Fruit fly (Drosophila melanogaster) whole organism: ENCODE data around the gene MAPk-Ak2.

Experiments
- CG8478 ChIP-seq: fragments of >200 bp; optimal IDR thresholded peaks from 2 replicates; lab custom pipeline; 2018; ENCODE audit warnings: inconsistent platforms
- EcR ChIP-seq, 2 experiments: fragments of >200 bp; optimal IDR thresholded peaks; 2 replicates each; lab custom pipeline; 2017; ENCODE audit warnings: missing biosample characterization in 2 of 2, missing genetic modification characterization in 2 of 2, missing genetic modification reagents in 2 of 2

DNA sequence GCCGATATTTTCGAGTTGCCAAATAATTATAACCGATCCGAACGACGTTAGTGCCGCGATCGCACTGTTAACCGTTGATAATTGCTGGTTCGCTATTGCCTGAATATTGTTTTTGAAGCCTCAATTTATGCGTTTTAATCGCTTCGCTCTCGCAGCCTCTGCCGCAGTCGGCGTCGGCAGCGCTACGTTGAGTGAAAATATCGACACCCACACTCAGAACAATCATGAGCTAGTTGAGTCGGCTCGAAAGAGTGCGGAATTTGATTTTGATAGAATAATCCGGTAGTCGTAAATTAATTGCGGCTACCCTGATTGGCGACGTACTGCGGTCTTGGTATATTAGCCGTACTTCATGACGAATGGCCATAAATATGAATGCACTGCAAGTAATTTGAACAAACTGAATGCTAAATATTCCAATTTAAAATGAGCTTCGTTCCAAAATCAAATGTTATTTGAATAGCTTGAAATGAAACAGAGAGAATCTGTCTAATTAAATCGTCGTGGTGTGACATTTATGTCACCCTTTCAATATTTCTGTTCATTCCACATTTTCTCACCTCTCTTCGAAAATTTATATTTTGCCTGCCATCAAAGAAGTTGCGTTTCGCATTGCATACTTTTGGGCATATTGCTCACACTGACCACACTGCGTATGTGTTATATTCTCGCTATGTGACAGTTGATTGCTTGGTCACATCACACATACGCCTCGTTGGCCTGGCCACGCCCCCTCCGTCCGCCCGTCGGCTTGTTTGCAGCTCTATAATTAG, 48.4 kb downstream of the MAPk-Ak2 start:
- TF ChIP-seq CG8478 (no peak), EcR (GFP tag; optimal IDR thresholded peaks at IDR 0.05; lab: Kevin White, UChicago) (no peak)
